Worm (Caenorhabditis elegans) whole organism, young adult: Measurements from ENCODE around the gene ugt-21.

ENCODE experiments used
- B0019.2 ChIP-seq: fragments of 200-800 bp; sonication (Bioruptor generic); conservative IDR thresholded peaks from 2 replicates; pipeline ENCODE4 v1.3.6; 2022; ENCODE audit warnings: missing genetic modification reagents, missing genetic modification characterization, missing compliant biosample characterization
- B0336.3 ChIP-seq: fragments of 200-800 bp; sonication (Bioruptor generic); IDR thresholded peaks from 2 replicates; pipeline ENCODE4 v1.3.6; 2022; ENCODE audit warnings: missing genetic modification characterization, missing compliant biosample characterization
- C06A6.2 ChIP-seq: fragments of 200-800 bp; sonication (Bioruptor generic); conservative IDR thresholded peaks from 2 replicates; pipeline ENCODE4 v1.3.6; 2022; ENCODE audit warnings: missing genetic modification characterization, missing compliant biosample characterization
- C17E4.6 ChIP-seq: fragments of 200-800 bp; sonication (Bioruptor generic); IDR thresholded peaks from 2 replicates; pipeline ENCODE4 v1.3.6; 2022; ENCODE audit warnings: missing genetic modification reagents, missing genetic modification characterization, missing compliant biosample characterization
- F10E7.11 ChIP-seq: sonication (generic microtip); optimal IDR thresholded peaks from 2 replicates; lab custom pipeline; 2017; ENCODE audit warnings: mild to moderate bottlenecking, missing genetic modification characterization, moderate library complexity, missing compliant biosample characterization
- F33H1.4 ChIP-seq: fragments of 200-800 bp; sonication (Bioruptor generic); IDR thresholded peaks from 2 replicates; pipeline ENCODE4 v1.3.6; 2022; ENCODE audit warnings: missing genetic modification reagents, missing genetic modification characterization, missing compliant biosample characterization
- F52B5.7 ChIP-seq: sonication (generic microtip); optimal IDR thresholded peaks from 2 replicates; lab custom pipeline; 2016; ENCODE audit warnings: mild to moderate bottlenecking, missing genetic modification characterization, missing compliant biosample characterization
- T26A5.8 ChIP-seq: sonication (generic microtip); optimal IDR thresholded peaks from 2 replicates; lab custom pipeline; 2016; ENCODE audit warnings: missing genetic modification characterization, missing compliant biosample characterization
- Y79H2A.3 ChIP-seq: fragments of 200-800 bp; sonication (Bioruptor generic); conservative IDR thresholded peaks from 2 replicates; pipeline ENCODE4 v1.3.6; 2022; ENCODE audit warnings: missing genetic modification reagents, missing genetic modification characterization, missing compliant biosample characterization
- Y95B8A.8 ChIP-seq: fragments of 200-800 bp; sonication (Bioruptor generic); IDR thresholded peaks from 2 replicates; pipeline ENCODE4 v1.3.6; 2022; ENCODE audit warnings: missing genetic modification reagents, missing genetic modification characterization, missing compliant biosample characterization
- ZK185.1 ChIP-seq: sonication (generic microtip); optimal IDR thresholded peaks from 2 replicates; lab custom pipeline; 2016; ENCODE audit warnings: mild to moderate bottlenecking, missing genetic modification characterization, missing compliant biosample characterization; ENCODE audit not compliant: poor library complexity, severe bottlenecking
- akir-1 ChIP-seq: fragments of 200-800 bp; sonication (Bioruptor generic); optimal IDR thresholded peaks from 2 replicates; lab custom pipeline; 2018; ENCODE audit warnings: mild to moderate bottlenecking, missing genetic modification characterization, moderate library complexity, missing compliant biosample characterization
- aptf-3 ChIP-seq: fragments of 200-800 bp; sonication (Bioruptor generic); IDR thresholded peaks from 2 replicates; pipeline ENCODE4 v1.3.6; 2022; ENCODE audit warnings: missing genetic modification characterization, missing compliant biosample characterization
- athp-1 ChIP-seq: sonication (generic microtip); optimal IDR thresholded peaks from 2 replicates; lab custom pipeline; 2017; ENCODE audit warnings: mild to moderate bottlenecking, missing genetic modification characterization, missing compliant biosample characterization
- attf-5 ChIP-seq: fragments of 200-800 bp; sonication (Bioruptor generic); optimal IDR thresholded peaks from 2 replicates; lab custom pipeline; 2018; ENCODE audit warnings: mild to moderate bottlenecking, missing genetic modification characterization, missing compliant biosample characterization
- ceh-27 ChIP-seq: fragments of 200-800 bp; sonication (Bioruptor generic); optimal IDR thresholded peaks from 2 replicates; lab custom pipeline; 2018; ENCODE audit warnings: mild to moderate bottlenecking, missing genetic modification characterization, moderate library complexity, missing compliant biosample characterization
- ceh-79 ChIP-seq: sonication (generic microtip); optimal IDR thresholded peaks from 2 replicates; lab custom pipeline; 2017; ENCODE audit warnings: mild to moderate bottlenecking, missing genetic modification characterization, missing compliant biosample characterization
- efl-1 ChIP-seq: fragments of 150-350 bp; optimal IDR thresholded peaks from 2 replicates; lab custom pipeline; 2014; ENCODE audit warnings: missing biosample characterization, missing genetic modification reagents, missing genetic modification characterization
- fkh-3 ChIP-seq: sonication (generic microtip); optimal IDR thresholded peaks from 2 replicates; lab custom pipeline; 2016; ENCODE audit warnings: mild to moderate bottlenecking, missing genetic modification characterization, missing compliant biosample characterization
- hmg-1.2 ChIP-seq: fragments of 200-800 bp; sonication (Bioruptor generic); IDR thresholded peaks from 2 replicates; pipeline ENCODE4 v1.3.6; 2022; ENCODE audit warnings: missing genetic modification reagents, missing genetic modification characterization, missing compliant biosample characterization
- hmg-20 ChIP-seq: fragments of 200-800 bp; sonication (Bioruptor generic); IDR thresholded peaks from 2 replicates; pipeline ENCODE4 v1.3.6; 2022; ENCODE audit warnings: missing genetic modification reagents, missing genetic modification characterization, missing compliant biosample characterization
- hrde-1 ChIP-seq: sonication (generic microtip); optimal IDR thresholded peaks from 2 replicates; lab custom pipeline; 2016; ENCODE audit warnings: missing genetic modification characterization, mild to moderate bottlenecking, missing compliant biosample characterization, moderate library complexity, missing genotype, missing genetic modification reagents, borderline replicate concordance
- lag-1 ChIP-seq: fragments of 200-800 bp; sonication (Bioruptor generic); IDR thresholded peaks from 2 replicates; pipeline ENCODE4 v1.3.6; 2022; ENCODE audit warnings: missing genetic modification reagents, missing genetic modification characterization, missing compliant biosample characterization
- lin-35 ChIP-seq, 3 experiments: fragments of 150-350 bp in 2 of 3; sonication (generic microtip) in 1 of 3; optimal IDR thresholded peaks; 2 replicates each; lab custom pipeline; 2014 to 2018; ENCODE audit warnings: missing biosample characterization in 3 of 3, missing genetic modification characterization in 3 of 3, missing genetic modification reagents in 3 of 3
- lir-1 ChIP-seq: fragments of 200-800 bp; sonication (Bioruptor generic); conservative IDR thresholded peaks from 2 replicates; pipeline ENCODE4 v1.3.6; 2022; ENCODE audit warnings: missing genetic modification reagents, missing genetic modification characterization, missing compliant biosample characterization
- lsl-1 ChIP-seq: fragments of 200-800 bp; sonication (Bioruptor generic); optimal IDR thresholded peaks from 2 replicates; lab custom pipeline; 2018; ENCODE audit warnings: mild to moderate bottlenecking, missing genetic modification characterization, moderate library complexity, missing compliant biosample characterization
- lsy-27 ChIP-seq: sonication (generic microtip); optimal IDR thresholded peaks from 2 replicates; lab custom pipeline; 2017; ENCODE audit warnings: missing genetic modification characterization, mild to moderate bottlenecking, missing compliant biosample characterization, antibody characterized with exemption, missing genotype, borderline replicate concordance; ENCODE audit not compliant: insufficient read depth
- madf-3 ChIP-seq: fragments of 200-800 bp; sonication (Bioruptor generic); IDR thresholded peaks from 2 replicates; pipeline ENCODE4 v1.3.6; 2022; ENCODE audit warnings: missing genetic modification reagents, missing genetic modification characterization, missing compliant biosample characterization
- madf-8 ChIP-seq: fragments of 200-800 bp; sonication (Bioruptor generic); conservative IDR thresholded peaks from 2 replicates; pipeline ENCODE4 v1.3.6; 2022; ENCODE audit warnings: missing genetic modification reagents, missing genetic modification characterization, missing compliant biosample characterization
- mel-28 ChIP-seq: sonication (generic microtip); optimal IDR thresholded peaks from 2 replicates; lab custom pipeline; 2016; ENCODE audit warnings: borderline replicate concordance, mild to moderate bottlenecking, missing genetic modification characterization, missing compliant biosample characterization
- nhr-120 ChIP-seq: fragments of 200-800 bp; sonication (Bioruptor generic); IDR thresholded peaks from 2 replicates; pipeline ENCODE4 v1.3.6; 2022; ENCODE audit warnings: missing genetic modification characterization, missing compliant biosample characterization
- pbrm-1 ChIP-seq: fragments of 200-800 bp; sonication (Bioruptor generic); IDR thresholded peaks from 2 replicates; pipeline ENCODE4 v1.3.6; 2022; ENCODE audit warnings: missing genetic modification reagents, missing genetic modification characterization, missing compliant biosample characterization
- rcor-1 ChIP-seq: fragments of 200-800 bp; sonication (Bioruptor generic); IDR thresholded peaks from 2 replicates; pipeline ENCODE4 v1.3.6; 2022; ENCODE audit warnings: missing genetic modification reagents, missing genetic modification characterization, missing compliant biosample characterization
- sdz-38 ChIP-seq: sonication (generic microtip); optimal IDR thresholded peaks from 2 replicates; lab custom pipeline; 2016; ENCODE audit warnings: missing genotype, missing genetic modification characterization, missing compliant biosample characterization
- snpc-3.4 ChIP-seq: sonication (generic microtip); optimal IDR thresholded peaks from 2 replicates; lab custom pipeline; 2017; ENCODE audit warnings: missing genetic modification characterization, mild to moderate bottlenecking, missing compliant biosample characterization, antibody characterized with exemption, moderate library complexity, missing genotype, missing genetic modification reagents
- sptf-2 ChIP-seq: fragments of 200-800 bp; sonication (Bioruptor generic); optimal IDR thresholded peaks from 2 replicates; lab custom pipeline; 2018; ENCODE audit warnings: mild to moderate bottlenecking, missing genetic modification characterization, missing compliant biosample characterization
- tbp1 ChIP-seq: fragments of 200-800 bp; sonication (Bioruptor generic); optimal IDR thresholded peaks from 2 replicates; lab custom pipeline; 2018; ENCODE audit warnings: mild to moderate bottlenecking, missing genetic modification characterization, missing compliant biosample characterization
- tlf-1 ChIP-seq: fragments of 200-800 bp; sonication (Bioruptor generic); optimal IDR thresholded peaks from 2 replicates; lab custom pipeline; 2018; ENCODE audit warnings: mild to moderate bottlenecking, missing genetic modification characterization, missing compliant biosample characterization
- unc-130 ChIP-seq: sonication (generic microtip); optimal IDR thresholded peaks from 2 replicates; lab custom pipeline; 2016; ENCODE audit warnings: missing genetic modification reagents, missing genetic modification characterization, missing compliant biosample characterization
- xnd-1 ChIP-seq: sonication (generic microtip); optimal IDR thresholded peaks from 2 replicates; lab custom pipeline; 2016; ENCODE audit warnings: missing genotype, missing genetic modification reagents, missing genetic modification characterization, missing compliant biosample characterization
- zfh-2 ChIP-seq: fragments of 200-800 bp; sonication (Bioruptor generic); conservative IDR thresholded peaks from 2 replicates; pipeline ENCODE4 v1.3.6; 2022; ENCODE audit warnings: missing genetic modification reagents, missing genetic modification characterization, missing compliant biosample characterization

Gene ugt-21

DNA sequence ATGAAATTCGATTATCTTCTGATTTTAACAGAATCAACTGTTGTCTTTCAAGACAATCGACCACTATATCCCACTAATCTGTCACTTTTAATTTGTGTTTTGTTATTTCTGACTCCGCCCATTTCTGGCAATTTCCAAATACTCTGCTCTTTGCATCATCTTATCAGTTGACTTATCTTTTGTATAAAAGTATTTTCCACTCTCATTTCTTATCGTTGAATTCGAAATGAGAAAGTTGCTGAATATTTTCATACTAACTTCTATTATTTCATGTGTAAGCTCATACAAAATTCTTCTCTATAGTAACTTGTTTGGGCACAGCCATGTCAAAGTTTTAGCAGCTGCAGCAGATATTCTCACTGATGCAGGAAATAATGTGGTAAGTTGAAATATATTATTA is at the start of gene ugt-21:
TSS of gene ugt-21 (plus strand) at position 212 of the 400 bp plus-strand sequence.
- TF ChIP-seq athp-1, result no peak
- no peak for TF ChIP-seq hmg-1.2 (GFP tag; lab: Robert Waterston, UW)
- no peak for TF ChIP-seq T26A5.8 (tag; lab: Kevin White, UChicago)
- TF ChIP-seq Y79H2A.3 (GFP tag; lab: Robert Waterston, UW), result no peak
- no peak for TF ChIP-seq lsy-27 (tag; lab: Kevin White, UChicago)
- no peak for TF ChIP-seq lir-1 (GFP tag; lab: Robert Waterston, UW)
- TF ChIP-seq zfh-2, result no peak
- TF ChIP-seq snpc-3.4 (tag; lab: Kevin White, UChicago), result no peak
- no peak for TF ChIP-seq aptf-3 (GFP tag; lab: Robert Waterston, UW)
- no peak for TF ChIP-seq B0019.2 (GFP tag; lab: Robert Waterston, UW)
- TF ChIP-seq ceh-79 (tag; lab: Kevin White, UChicago), result no peak
- no peak for TF ChIP-seq sptf-2 (GFP tag; lab: Kevin White, UChicago)
- TF ChIP-seq akir-1 (GFP tag; lab: Kevin White, UChicago), result no peak

DNA sequence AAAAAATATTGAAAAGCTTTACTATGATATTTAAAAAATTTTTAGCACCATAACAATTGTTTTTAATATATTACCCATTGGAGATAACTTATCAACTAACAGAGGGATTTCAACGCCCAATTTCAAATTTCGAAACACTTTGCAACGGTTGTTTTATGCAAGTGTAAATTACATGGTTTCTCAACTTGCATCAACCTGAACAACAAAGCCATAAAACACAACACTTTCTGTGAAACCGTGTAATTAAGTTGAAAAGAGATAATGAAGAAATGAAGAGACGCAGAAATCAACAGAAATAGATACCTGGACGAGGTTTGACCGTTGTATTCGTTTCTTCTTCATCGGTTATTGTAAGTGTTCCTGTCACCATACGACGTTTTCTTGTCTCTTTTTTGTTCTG is 49.7 kb upstream of the ugt-21 start, which contains the start of gene cpin-1:
TSS of gene cpin-1 (plus strand) at position 301 of the 400 bp plus-strand sequence.
- TF ChIP-seq sdz-38 (tag; lab: Kevin White, UChicago) (no peak), hmg-20 (GFP tag; lab: Robert Waterston, UW) (no peak)
- TF ChIP-seq, all 124 proteins: peak for 0

DNA sequence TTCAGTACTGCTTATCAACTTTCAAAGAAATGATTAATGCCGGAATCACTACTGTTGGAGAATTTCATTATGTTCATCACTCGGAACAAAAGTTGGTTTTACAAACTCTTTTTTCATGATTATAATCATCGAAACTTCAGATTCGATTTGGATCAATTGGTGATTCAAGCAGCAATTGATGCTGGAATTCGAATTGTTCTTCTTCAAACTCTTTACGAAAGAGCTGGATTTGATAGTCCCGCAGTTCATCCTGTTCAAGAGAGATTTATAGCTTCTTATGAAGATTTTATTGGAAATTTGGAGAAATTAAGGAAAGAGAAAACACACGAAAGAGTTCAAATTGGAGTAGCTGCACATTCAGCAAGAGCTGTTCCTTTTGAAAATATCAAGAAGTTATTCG is 48.3 kb upstream of the ugt-21 start:
- no peak for TF ChIP-seq efl-1 (GFP tag; lab: Kevin White, UChicago)
- TF ChIP-seq madf-8 (GFP tag; lab: Robert Waterston, UW), result no peak
- TF ChIP-seq C06A6.2, result no peak
- TF ChIP-seq tlf-1 (GFP tag; lab: Kevin White, UChicago), result no peak
- no peak for TF ChIP-seq mel-28 (tag; lab: Kevin White, UChicago)
- TF ChIP-seq madf-3 (GFP tag; lab: Robert Waterston, UW), result no peak
- TF ChIP-seq B0336.3 (GFP tag; lab: Robert Waterston, UW), result no peak
- TF ChIP-seq Y79H2A.3 (GFP tag; lab: Robert Waterston, UW), result no peak
- TF ChIP-seq rcor-1 (GFP tag; lab: Robert Waterston, UW), result no peak
- no peak for TF ChIP-seq tbp1 (GFP tag; lab: Kevin White, UChicago)
- no peak for TF ChIP-seq zfh-2
- no peak for TF ChIP-seq C17E4.6 (GFP tag; lab: Robert Waterston, UW)
- TF ChIP-seq Y95B8A.8 (GFP tag; lab: Robert Waterston, UW), result no peak
- TF ChIP-seq unc-130, result no peak
- no peak for TF ChIP-seq fkh-3 (tag; lab: Kevin White, UChicago)
- TF ChIP-seq hrde-1 (tag; lab: Kevin White, UChicago), result no peak
- TF ChIP-seq sptf-2 (GFP tag; lab: Kevin White, UChicago), result no peak

DNA sequence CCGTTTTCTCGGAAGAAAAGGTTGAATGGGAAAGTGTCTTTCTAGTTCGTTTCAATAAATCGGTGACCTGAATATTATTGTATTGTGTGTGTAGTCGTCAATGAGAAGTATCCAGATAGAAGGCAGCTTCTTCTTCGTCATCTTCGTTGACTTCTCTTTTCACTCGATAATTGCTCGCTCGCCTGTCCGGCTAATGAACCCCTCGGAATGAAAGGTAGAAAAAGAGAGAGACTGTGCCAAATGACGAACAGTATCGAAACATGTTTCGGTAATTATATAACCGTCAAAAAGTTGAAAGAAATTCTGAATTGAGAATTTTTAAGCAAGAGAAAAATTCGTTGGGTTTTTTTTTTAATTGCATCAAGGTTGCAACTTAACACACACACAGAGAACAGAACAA is 42.7 kb upstream of the ugt-21 start, which contains the start of gene cutl-17:
TSS of gene cutl-17 (minus strand) at position 101 of the 400 bp plus-strand sequence.
- TF ChIP-seq tbp1 (GFP tag; lab: Kevin White, UChicago) (no peak), nhr-120 (GFP tag; lab: Robert Waterston, UW) (no peak), F52B5.7 (tag; lab: Kevin White, UChicago) (no peak)
- TF ChIP-seq, all 124 proteins: peak for 0

DNA sequence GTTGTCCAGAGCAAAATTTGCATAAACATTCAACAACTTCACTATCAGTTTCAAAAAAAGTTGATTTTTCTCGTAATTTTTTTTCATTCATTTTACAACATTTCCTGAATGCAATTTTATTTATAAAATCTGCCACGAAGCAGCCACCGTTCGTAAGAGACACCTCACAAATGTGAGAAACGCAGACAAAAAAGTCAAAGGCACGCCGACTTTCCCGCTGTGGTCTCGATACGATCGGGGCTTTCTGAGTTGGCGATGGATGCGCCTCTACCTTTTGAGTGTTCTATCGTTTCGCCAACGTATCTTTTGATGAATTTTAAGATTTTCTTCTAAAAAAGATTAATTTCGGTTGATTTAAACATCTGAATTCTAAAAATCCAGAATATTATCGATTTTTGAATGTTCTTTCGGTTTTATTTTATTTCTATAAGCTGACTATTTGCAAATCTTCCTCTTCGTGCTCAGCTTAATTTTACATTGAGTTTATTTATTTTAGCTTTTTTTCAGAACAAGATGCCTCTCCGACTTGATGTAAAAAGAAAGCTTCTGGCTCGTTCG is 40.8 kb upstream of the ugt-21 start, which contains the start of gene copb-2:
TSS of gene copb-2 (plus strand) at position 508 of the 558 bp plus-strand sequence.
- TF ChIP-seq ceh-27 (GFP tag; lab: Kevin White, UChicago) (no peak), tbp1 (GFP tag; lab: Kevin White, UChicago) (peak; percentile 52), F33H1.4 (peak; percentile 88), lag-1 (GFP tag; lab: Robert Waterston, UW) (no peak), lsl-1 (GFP tag; lab: Kevin White, UChicago) (peak; percentile 37), ZK185.1 (peak; percentile 38), attf-5 (peak; percentile 63), pbrm-1 (GFP tag; lab: Robert Waterston, UW) (peak; percentile 59; the same call in 1 of the 2 replicates), lin-35 (GFP tag; optimal IDR thresholded peaks at IDR 0.05; lab: Kevin White, UChicago) (peak in 1 of 3 experiments; percentile 52), xnd-1 (tag; lab: Kevin White, UChicago) (no peak), F10E7.11 (tag; lab: Kevin White, UChicago) (no peak), hmg-20 (GFP tag; lab: Robert Waterston, UW) (0 out of 2 replicates have a peak, but pooled peaks have one; percentile 21)
